ENCODE assay signal across 5 worm cellular contexts in genomic region chrX:5985720-5986119, ce11.
TF ChIP-seq lines count a peak whose summit lies in the region.

No protein-coding gene starts in this region.

TF ChIP-seq in whole organism, L1 larva, 84 proteins besides CTCF, POLR2A, EP300 and RAD21:
- TF ChIP-seq lin-35 (GFP tag; optimal IDR thresholded peaks at IDR 0.05; lab: Kevin White, UChicago) (no peak), elt-2 (tag; optimal IDR thresholded peaks at IDR 0.05; lab: Kevin White, UChicago) (peak; percentile 72), efl-1 (optimal IDR thresholded peaks at IDR 0.05; lab: Kevin White, UChicago) (no peak), efl-1 (GFP tag; optimal IDR thresholded peaks at IDR 0.05 in 1 of 2; lab: Kevin White, UChicago) (peak in 1 of 2 experiments; percentile 17), nhr-84 (tag; optimal IDR thresholded peaks at IDR 0.05; lab: Kevin White, UChicago) (no peak), nhr-12 (tag; optimal IDR thresholded peaks at IDR 0.05; lab: Kevin White, UChicago) (no peak), ceh-63 (GFP tag; optimal IDR thresholded peaks at IDR 0.05; lab: Kevin White, UChicago) (no peak), sup-37 (GFP tag; optimal IDR thresholded peaks at IDR 0.05; lab: Kevin White, UChicago) (no peak)

TF ChIP-seq in whole organism, L2 larva, 48 proteins besides CTCF, POLR2A, EP300 and RAD21:
- TF ChIP-seq fos-1 (tag; optimal IDR thresholded peaks at IDR 0.05; lab: Kevin White, UChicago) (peak; percentile 24), unc-39 (tag; optimal IDR thresholded peaks at IDR 0.05; lab: Kevin White, UChicago) (no peak), lin-13 (GFP tag; optimal IDR thresholded peaks at IDR 0.05; lab: Kevin White, UChicago) (no peak)

TF ChIP-seq in whole organism, L3 larva, 47 proteins besides CTCF, POLR2A, EP300 and RAD21:
- peak; percentile 3 for TF ChIP-seq pqm-1 (tag; optimal IDR thresholded peaks at IDR 0.05; lab: Kevin White, UChicago)
- TF ChIP-seq elt-2 (tag; optimal IDR thresholded peaks at IDR 0.05; lab: Kevin White, UChicago) = peak; percentile 69
- TF ChIP-seq nfya-1 (tag; optimal IDR thresholded peaks at IDR 0.05; lab: Kevin White, UChicago; ENCODE audit: insufficient read depth) = no peak

TF ChIP-seq in whole organism, L4 larva, 104 proteins besides CTCF, POLR2A, EP300 and RAD21:
- peak; percentile 6 for TF ChIP-seq hlh-11 (tag; optimal IDR thresholded peaks at IDR 0.05; lab: Kevin White, UChicago)
- peak; percentile 20 for TF ChIP-seq nhr-28 (tag; optimal IDR thresholded peaks at IDR 0.05; lab: Kevin White, UChicago)
- no peak for TF ChIP-seq spr-1 (tag; optimal IDR thresholded peaks at IDR 0.05; lab: Kevin White, UChicago)
- TF ChIP-seq pqm-1 (tag; optimal IDR thresholded peaks at IDR 0.05; lab: Kevin White, UChicago) = peak; percentile 32

TF ChIP-seq in whole organism, late embryonic, 69 proteins besides CTCF, POLR2A, EP300 and RAD21:
- TF ChIP-seq pqm-1 (tag; optimal IDR thresholded peaks at IDR 0.05; lab: Kevin White, UChicago) = no peak
- peak; percentile 72 for TF ChIP-seq elt-2 (tag; optimal IDR thresholded peaks at IDR 0.05; lab: Kevin White, UChicago)

Comparison
In these comparisons a context has a peak if more than half of its experiments do, and no peak if none do; other contexts are left out.
1. Of the 29 proteins assayed by ChIP-seq in both whole organism, L4 larva and whole organism, L1 larva: peak only in whole organism, L4 larva: nhr-28 and pqm-1; only in whole organism, L1 larva: none; in both: none; in neither: 27.